Fruit fly (Drosophila melanogaster) whole organism, embryonic: ENCODE results near the gene Sc2.

Experiments
- CG10267 ChIP-seq: fragments of 200-800 bp; sonication (Bioruptor generic); optimal IDR thresholded peaks from 2 replicates; lab custom pipeline; 2018; ENCODE audit warnings: missing biosample characterization, mild to moderate bottlenecking, missing genetic modification characterization, moderate library complexity
- CG10274 ChIP-seq: fragments of 200-800 bp; sonication (Bioruptor generic); optimal IDR thresholded peaks from 3 replicates; lab custom pipeline; 2017; ENCODE audit warnings: missing biosample characterization, mild to moderate bottlenecking, missing genetic modification characterization
- CG10431 ChIP-seq: fragments of 200-800 bp; sonication (Bioruptor generic); optimal IDR thresholded peaks from 3 replicates; lab custom pipeline; 2018; ENCODE audit warnings: missing biosample characterization, mild to moderate bottlenecking, missing genetic modification characterization
- CG12219 ChIP-seq: fragments of 200-800 bp; sonication (Bioruptor generic); optimal IDR thresholded peaks from 3 replicates; lab custom pipeline; 2018; ENCODE audit warnings: missing biosample characterization, mild to moderate bottlenecking, missing genetic modification characterization
- CG13296 ChIP-seq: fragments of 200-800 bp; sonication (Bioruptor generic); optimal IDR thresholded peaks from 3 replicates; lab custom pipeline; 2018; ENCODE audit warnings: missing biosample characterization, mild to moderate bottlenecking, missing genetic modification characterization
- CG13424 ChIP-seq: fragments of 200-800 bp; sonication (Bioruptor generic); optimal IDR thresholded peaks from 2 replicates; lab custom pipeline; 2019; ENCODE audit warnings: missing biosample characterization, mild to moderate bottlenecking, missing genetic modification characterization, moderate library complexity
- CG13894 ChIP-seq: fragments of 200-800 bp; sonication (Bioruptor generic); optimal IDR thresholded peaks from 3 replicates; lab custom pipeline; 2018; ENCODE audit warnings: missing biosample characterization, mild to moderate bottlenecking, missing genetic modification characterization, moderate library complexity
- CG15269 ChIP-seq: fragments of 200-800 bp; sonication (Bioruptor generic); optimal IDR thresholded peaks from 2 replicates; lab custom pipeline; 2018; ENCODE audit warnings: missing biosample characterization, mild to moderate bottlenecking, missing genetic modification characterization, moderate library complexity
- CG16779 ChIP-seq: fragments of 200-800 bp; sonication (Bioruptor generic); IDR thresholded peaks from 2 replicates; pipeline ENCODE4 v1.3.6; 2022; ENCODE audit warnings: missing biosample characterization, missing genetic modification characterization
- CG16815 ChIP-seq: fragments of 200-800 bp; sonication (Bioruptor generic); optimal IDR thresholded peaks from 3 replicates; lab custom pipeline; 2017; ENCODE audit warnings: missing biosample characterization, mild to moderate bottlenecking, missing genetic modification characterization
- CG17829 ChIP-seq: fragments of 200-800 bp; optimal IDR thresholded peaks from 2 replicates; lab custom pipeline; 2019; ENCODE audit warnings: missing biosample characterization, mild to moderate bottlenecking, missing genetic modification characterization, moderate library complexity
- CG34224 ChIP-seq: fragments of 200-800 bp; sonication (Bioruptor generic); IDR thresholded peaks from 3 replicates; pipeline ENCODE4 v1.3.6; 2022; ENCODE audit warnings: missing biosample characterization, missing genetic modification characterization; ENCODE audit not compliant: partially characterized antibody
- CG3726 ChIP-seq: fragments of 200-800 bp; sonication (Bioruptor generic); IDR thresholded peaks from 3 replicates; pipeline ENCODE4, ENCODE4 v1.3.6; 2022; ENCODE audit warnings: missing biosample characterization, missing genetic modification characterization
- CG4282 ChIP-seq: fragments of 200-800 bp; sonication (Bioruptor generic); optimal IDR thresholded peaks from 2 replicates; lab custom pipeline; 2016; ENCODE audit warnings: missing biosample characterization, missing genetic modification characterization
- CG6254 ChIP-seq: fragments of 200-800 bp; sonication (Bioruptor generic); optimal IDR thresholded peaks from 3 replicates; lab custom pipeline; 2017; ENCODE audit warnings: mild to moderate bottlenecking, missing biosample characterization, missing genetic modification reagents, missing genetic modification characterization
- CG6791 ChIP-seq: fragments of 200-800 bp; sonication (Bioruptor generic); IDR thresholded peaks from 3 replicates; pipeline ENCODE4 v1.3.6; 2022; ENCODE audit warnings: missing biosample characterization, missing genetic modification characterization; ENCODE audit not compliant: partially characterized antibody
- CG9817 ChIP-seq: fragments of 200-800 bp; sonication (Bioruptor generic); optimal IDR thresholded peaks from 2 replicates; lab custom pipeline; 2018; ENCODE audit warnings: missing biosample characterization, mild to moderate bottlenecking, missing genetic modification characterization, moderate library complexity
- Doc3 ChIP-seq: fragments of 200-800 bp; sonication (Bioruptor generic); IDR thresholded peaks from 3 replicates; pipeline ENCODE4 v1.3.6; 2022; ENCODE audit warnings: missing biosample characterization, missing genetic modification characterization; ENCODE audit not compliant: partially characterized antibody
- Dp ChIP-seq: fragments of 200-800 bp; sonication (Bioruptor generic); optimal IDR thresholded peaks from 2 replicates; lab custom pipeline; 2018; ENCODE audit warnings: missing biosample characterization, mild to moderate bottlenecking, missing genetic modification characterization, moderate library complexity
- Elba2 ChIP-seq: fragments of 200-800 bp; sonication (Bioruptor generic); optimal IDR thresholded peaks from 3 replicates; lab custom pipeline; 2016; ENCODE audit warnings: missing biosample characterization, missing genetic modification characterization
- Fer1 ChIP-seq: fragments of 200-800 bp; sonication (Bioruptor generic); optimal IDR thresholded peaks from 2 replicates; lab custom pipeline; 2017; ENCODE audit warnings: missing biosample characterization, mild to moderate bottlenecking, missing genetic modification characterization
- Fer2 ChIP-seq: fragments of 200-800 bp; sonication (Bioruptor generic); optimal IDR thresholded peaks from 2 replicates; lab custom pipeline; 2018; ENCODE audit warnings: missing biosample characterization, mild to moderate bottlenecking, missing genetic modification characterization, moderate library complexity
- Fer3 ChIP-seq: fragments of 200-800 bp; sonication (Bioruptor generic); optimal IDR thresholded peaks from 2 replicates; lab custom pipeline; 2018; ENCODE audit warnings: missing biosample characterization, mild to moderate bottlenecking, missing genetic modification characterization, moderate library complexity
- Hey ChIP-seq: fragments of 200-800 bp; sonication (Bioruptor generic); optimal IDR thresholded peaks from 3 replicates; lab custom pipeline; 2018; ENCODE audit warnings: missing biosample characterization, mild to moderate bottlenecking, missing genetic modification characterization
- HmgD ChIP-seq: fragments of 200-800 bp; sonication (Bioruptor generic); optimal IDR thresholded peaks from 3 replicates; lab custom pipeline; 2016; ENCODE audit warnings: missing biosample characterization, missing genetic modification characterization
- HmgZ ChIP-seq: fragments of 200-800 bp; sonication (Bioruptor generic); optimal IDR thresholded peaks from 2 replicates; lab custom pipeline; 2018; ENCODE audit warnings: missing biosample characterization, mild to moderate bottlenecking, missing genetic modification characterization
- Mes4 ChIP-seq: fragments of 200-800 bp; sonication (Bioruptor generic); optimal IDR thresholded peaks from 2 replicates; lab custom pipeline; 2016; ENCODE audit warnings: missing biosample characterization, missing genetic modification characterization
- NC2α ChIP-seq: fragments of 200-800 bp; sonication (Bioruptor generic); optimal IDR thresholded peaks from 2 replicates; lab custom pipeline; 2016; ENCODE audit warnings: missing biosample characterization, missing genetic modification characterization
- Sry-β ChIP-seq: fragments of 200-800 bp; sonication (Bioruptor generic); optimal IDR thresholded peaks from 2 replicates; lab custom pipeline; 2018; ENCODE audit warnings: missing biosample characterization, mild to moderate bottlenecking, missing genetic modification characterization, moderate library complexity
- ara ChIP-seq: fragments of 200-800 bp; sonication (Bioruptor generic); IDR thresholded peaks from 2 replicates; pipeline ENCODE4 v1.3.6; 2022; ENCODE audit warnings: missing biosample characterization, missing genetic modification characterization
- ash1 ChIP-seq: fragments of 200-800 bp; sonication (Bioruptor generic); optimal IDR thresholded peaks from 2 replicates; lab custom pipeline; 2018; ENCODE audit warnings: missing biosample characterization, mild to moderate bottlenecking, missing genetic modification characterization
- bcd ChIP-seq: fragments of 200-800 bp; sonication (Bioruptor generic); optimal IDR thresholded peaks from 2 replicates; lab custom pipeline; 2017; ENCODE audit warnings: missing biosample characterization, mild to moderate bottlenecking, missing genetic modification characterization
- bsh ChIP-seq, 2 experiments: fragments of 200-800 bp; sonication (Bioruptor generic); optimal IDR thresholded peaks; 2 replicates each; lab custom pipeline; 2017 to 2018; ENCODE audit warnings: mild to moderate bottlenecking in 2 of 2, missing biosample characterization in 2 of 2, missing genetic modification characterization in 2 of 2, moderate library complexity in 1 of 2
- btn ChIP-seq: fragments of 200-800 bp; sonication (Bioruptor generic); optimal IDR thresholded peaks from 2 replicates; lab custom pipeline; 2016; ENCODE audit warnings: missing biosample characterization, missing genetic modification characterization
- croc ChIP-seq: fragments of 200-800 bp; sonication (Bioruptor generic); conservative IDR thresholded peaks from 3 replicates; pipeline ENCODE4 v1.3.6; 2022; ENCODE audit warnings: missing biosample characterization, missing genetic modification characterization
- gcm ChIP-seq: fragments of 200-800 bp; sonication (Bioruptor generic); optimal IDR thresholded peaks from 2 replicates; lab custom pipeline; 2019; ENCODE audit warnings: missing biosample characterization, mild to moderate bottlenecking, missing genetic modification characterization, moderate library complexity
- hb ChIP-seq: fragments of 200-800 bp; sonication (Bioruptor generic); IDR thresholded peaks from 3 replicates; pipeline ENCODE4 v1.3.6; 2022; ENCODE audit warnings: missing biosample characterization, missing genetic modification characterization; ENCODE audit not compliant: partially characterized antibody
- hbn ChIP-seq: fragments of 200-800 bp; sonication (Bioruptor generic); IDR thresholded peaks from 2 replicates; pipeline ENCODE4 v1.3.6; 2022; ENCODE audit warnings: missing biosample characterization, missing genetic modification characterization; ENCODE audit not compliant: partially characterized antibody
- klu ChIP-seq: fragments of 200-800 bp; sonication (Bioruptor generic); IDR thresholded peaks from 2 replicates; pipeline ENCODE4 v1.3.6; 2022; ENCODE audit warnings: missing biosample characterization, missing genetic modification characterization
- lilli ChIP-seq: fragments of 200-800 bp; sonication (Bioruptor generic); optimal IDR thresholded peaks from 3 replicates; lab custom pipeline; 2016; ENCODE audit warnings: missing biosample characterization, missing genetic modification characterization
- onecut ChIP-seq: fragments of 200-800 bp; sonication (Bioruptor generic); IDR thresholded peaks from 2 replicates; pipeline ENCODE4 v1.3.6; 2022; ENCODE audit warnings: missing biosample characterization, missing genetic modification characterization
- phol ChIP-seq: fragments of 200-800 bp; sonication (Bioruptor generic); optimal IDR thresholded peaks from 3 replicates; lab custom pipeline; 2018; ENCODE audit warnings: missing biosample characterization, mild to moderate bottlenecking, missing genetic modification characterization, moderate library complexity
- prd ChIP-seq, 3 experiments: fragments of >200 bp in 2 of 3; fragments of 200-800 bp in 1 of 3; sonication (Bioruptor generic) in 1 of 3; optimal IDR thresholded peaks in 2 of 3; IDR thresholded peaks in 1 of 3; 2 replicates in 2 of 3; 3 replicates in 1 of 3; pipeline versions ENCODE4 v1.3.6 to Lab custom; 2017 to 2022; ENCODE audit warnings: missing biosample characterization in 1 of 3, missing genetic modification characterization in 1 of 3
- ranshi ChIP-seq: fragments of 200-800 bp; sonication (Bioruptor generic); IDR thresholded peaks from 2 replicates; pipeline ENCODE4 v1.3.6; 2022; ENCODE audit warnings: missing biosample characterization, missing genetic modification characterization
- so ChIP-seq: fragments of 200-800 bp; sonication (Bioruptor generic); IDR thresholded peaks from 3 replicates; pipeline ENCODE4 v1.3.6; 2022; ENCODE audit warnings: missing biosample characterization, missing genetic modification characterization
- tap ChIP-seq: fragments of 200-800 bp; optimal IDR thresholded peaks from 3 replicates; lab custom pipeline; 2019; ENCODE audit warnings: missing biosample characterization, mild to moderate bottlenecking, missing genetic modification characterization, moderate library complexity
- tin ChIP-seq: fragments of 200-800 bp; sonication (Bioruptor generic); optimal IDR thresholded peaks from 3 replicates; lab custom pipeline; 2016; ENCODE audit warnings: missing biosample characterization, missing genetic modification characterization
- vfl ChIP-seq: fragments of 200-800 bp; sonication (Bioruptor generic); optimal IDR thresholded peaks from 2 replicates; lab custom pipeline; 2016; ENCODE audit warnings: missing biosample characterization, missing genetic modification characterization
- wor ChIP-seq: fragments of 200-800 bp; sonication (Bioruptor generic); IDR thresholded peaks from 2 replicates; pipeline ENCODE4 v1.3.6; 2022; ENCODE audit warnings: missing biosample characterization, missing genetic modification characterization

The Sc2 gene

DNA sequence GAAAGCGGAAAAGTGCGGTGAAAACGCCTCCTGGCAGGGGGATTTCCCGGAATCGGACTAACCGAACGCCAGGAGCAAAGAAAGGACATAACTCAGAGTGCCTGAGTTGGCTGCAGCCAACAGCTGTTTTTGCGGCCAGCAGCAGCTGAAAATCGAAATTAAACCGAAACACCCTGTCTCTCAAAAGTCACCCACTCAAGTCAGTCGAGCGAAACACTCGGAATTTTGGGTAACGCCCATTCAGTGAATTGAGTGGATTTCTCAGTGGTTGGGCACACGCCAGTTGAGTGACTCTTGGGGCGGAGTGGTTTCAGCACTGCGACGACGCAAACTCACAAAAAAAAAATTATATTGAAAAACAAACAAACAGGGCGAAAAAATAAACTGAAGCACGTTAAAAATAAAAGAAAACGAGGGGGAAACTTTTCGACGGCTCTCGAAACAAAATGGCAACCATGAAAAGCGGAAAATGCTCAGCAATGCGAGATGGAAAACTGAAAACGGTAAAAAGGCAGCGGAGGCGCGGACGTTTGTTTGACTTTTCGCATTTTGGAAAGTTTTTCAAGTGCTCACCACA is 24.5 kb upstream of the Sc2 start (continued):
- no peak for TF ChIP-seq Fer1 (GFP tag; lab: Kevin White, UChicago)
- no peak for TF ChIP-seq wor (GFP tag; lab: Robert Waterston, UW)
- TF ChIP-seq CG12219 (GFP tag; lab: Kevin White, UChicago), result no peak
- no peak for TF ChIP-seq btn (GFP tag; lab: Kevin White, UChicago)
- TF ChIP-seq CG13296 (GFP tag; lab: Kevin White, UChicago), result no peak
- TF ChIP-seq HmgD, result no peak
- TF ChIP-seq tap (tag; lab: Kevin White, UChicago), result no peak
- TF ChIP-seq so (GFP tag; lab: Robert Waterston, UW), result no peak
- no peak for TF ChIP-seq gcm (GFP tag; lab: Kevin White, UChicago)
- TF ChIP-seq Doc3 (GFP tag; lab: Robert Waterston, UW), result no peak; the same call in 2 of the 3 replicates
- no peak for TF ChIP-seq CG3726 (GFP tag; lab: Robert Waterston, UW)
- no peak for TF ChIP-seq ara (GFP tag; lab: Robert Waterston, UW)
- no peak for TF ChIP-seq phol (tag; lab: Kevin White, UChicago)
- peak; percentile 56; the same call in 1 of the 3 replicates for TF ChIP-seq CG6791 (GFP tag; lab: Robert Waterston, UW)
- no peak for TF ChIP-seq croc (GFP tag; lab: Robert Waterston, UW)
- TF ChIP-seq prd (optimal IDR thresholded peaks at IDR 0.05; lab: Kevin White, UChicago), result no peak
- no peak for TF ChIP-seq prd (GFP tag; IDR thresholded peaks at IDR 0.05; lab: Robert Waterston, UW)
- TF ChIP-seq Hey (tag; lab: Kevin White, UChicago), result no peak
- no peak for TF ChIP-seq CG16779
- TF ChIP-seq ranshi (GFP tag; lab: Robert Waterston, UW), result no peak
- peak; percentile 39; the same call in 1 of the 3 replicates for TF ChIP-seq CG34224 (GFP tag; lab: Robert Waterston, UW)
- no peak for TF ChIP-seq Dp (GFP tag; lab: Kevin White, UChicago)
- TF ChIP-seq vfl (GFP tag; lab: Kevin White, UChicago), result no peak
- TF ChIP-seq hbn (GFP tag; lab: Robert Waterston, UW), result no peak
- TF ChIP-seq CG13424 (tag; lab: Kevin White, UChicago), result no peak
- no peak for TF ChIP-seq CG9817
- no peak for TF ChIP-seq HmgZ (tag; lab: Kevin White, UChicago)
- no peak for TF ChIP-seq bcd
- no peak for TF ChIP-seq klu
- no peak for TF ChIP-seq CG13894 (tag; lab: Kevin White, UChicago)
- TF ChIP-seq Mes4 (GFP tag; lab: Kevin White, UChicago), result no peak
- no peak for TF ChIP-seq CG10267
- no peak for TF ChIP-seq lilli (GFP tag; lab: Kevin White, UChicago)
- no peak for TF ChIP-seq CG10431 (GFP tag; lab: Kevin White, UChicago)
- TF ChIP-seq ash1, result no peak
- TF ChIP-seq bsh (GFP tag; optimal IDR thresholded peaks at IDR 0.05; lab: Kevin White, UChicago), result peak in 1 of 2 experiments; percentile 78
- TF ChIP-seq Fer3, result no peak
- no peak for TF ChIP-seq CG15269 (tag; lab: Kevin White, UChicago)
- no peak for TF ChIP-seq CG10274 (GFP tag; lab: Kevin White, UChicago)
- TF ChIP-seq NC2α (GFP tag; lab: Kevin White, UChicago), result no peak
- no peak for TF ChIP-seq Elba2
- TF ChIP-seq CG16815 (GFP tag; lab: Kevin White, UChicago), result no peak
- TF ChIP-seq onecut (GFP tag; lab: Robert Waterston, UW), result no peak
- no peak for TF ChIP-seq CG4282
- TF ChIP-seq Fer2 (tag; lab: Kevin White, UChicago), result no peak
- peak; percentile 99 for TF ChIP-seq CG6254 (GFP tag; lab: Kevin White, UChicago)
- TF ChIP-seq tin, result no peak
- no peak for TF ChIP-seq Sry-β (GFP tag; lab: Kevin White, UChicago)
- no peak for TF ChIP-seq hb (GFP tag; lab: Robert Waterston, UW)
- TF ChIP-seq CG17829 (tag; lab: Kevin White, UChicago), result no peak
